Fruit fly (Drosophila melanogaster): ENCODE data around the gene CG7069.
A peak's percentile ranks its signal among the peaks of the same experiment; 100 is the strongest.

Gene CG7069

dm6 chr3R:22372535-22372934 lies at the start of gene CG7069:
Gene CG7069 (plus strand): TSS chr3R:22372835.
- no peak for TF ChIP-seq noc (tag; optimal IDR thresholded peaks at IDR 0.05)

- TF ChIP-seq noc (tag; optimal IDR thresholded peaks at IDR 0.05) = no peak
These were observed 48.6 kb upstream of the CG7069 start, which contains the start of gene CG34377 for dm6 chr3R:22323994-22324393. Gene CG34377 (minus strand): TSS chr3R:22324094.

dm6 chr3R:22324736-22325135 lies 47.9 kb upstream of the CG7069 start:
- TF ChIP-seq noc (tag; optimal IDR thresholded peaks at IDR 0.05) = no peak

- TF ChIP-seq noc (tag; optimal IDR thresholded peaks at IDR 0.05) = no peak
These were observed 43.8 kb upstream of the CG7069 start, which contains the start of gene CG7080 for dm6 chr3R:22328665-22329350. Gene CG7080 (plus strand): TSS chr3R:22329300.

- TF ChIP-seq noc (tag; optimal IDR thresholded peaks at IDR 0.05) = no peak
These were observed 42.0 kb upstream of the CG7069 start, which contains the start of gene CG33721 for dm6 chr3R:22330512-22331119. Gene CG33721 (plus strand): TSS chr3R:22331069.

dm6 chr3R:22331691-22332090 lies 40.9 kb upstream of the CG7069 start, which contains the start of gene CG13862:
Gene CG13862 (plus strand): TSS chr3R:22331991.
- TF ChIP-seq noc (tag; optimal IDR thresholded peaks at IDR 0.05) = no peak

- no peak for TF ChIP-seq noc (tag; optimal IDR thresholded peaks at IDR 0.05)
These were observed 38.6 kb upstream of the CG7069 start, which contains the start of gene CG5391 for dm6 chr3R:22334050-22334449. Gene CG5391 (minus strand): TSS chr3R:22334150.

dm6 chr3R:22339510-22339909 lies 33.1 kb upstream of the CG7069 start:
- no peak for TF ChIP-seq noc (tag; optimal IDR thresholded peaks at IDR 0.05)

dm6 chr3R:22340207-22340606 lies 32.4 kb upstream of the CG7069 start, which contains the start of gene CG5388:
Gene CG5388 (minus strand): TSS chr3R:22340307.
- TF ChIP-seq noc (tag; optimal IDR thresholded peaks at IDR 0.05) = no peak

dm6 chr3R:22341652-22342051 lies 31.0 kb upstream of the CG7069 start:
- TF ChIP-seq noc (tag; optimal IDR thresholded peaks at IDR 0.05) = no peak

dm6 chr3R:22342151-22342550 lies 30.5 kb upstream of the CG7069 start, which contains the start of gene CG5386:
Gene CG5386 (minus strand): TSS chr3R:22342251.
- no peak for TF ChIP-seq noc (tag; optimal IDR thresholded peaks at IDR 0.05)

dm6 chr3R:22342708-22343107 lies 29.9 kb upstream of the CG7069 start:
- TF ChIP-seq noc (tag; optimal IDR thresholded peaks at IDR 0.05) = no peak

dm6 chr3R:22351396-22351795 lies 21.2 kb upstream of the CG7069 start, which contains the start of gene rdhB:
Gene rdhB (plus strand): TSS chr3R:22351696.
- no peak for TF ChIP-seq noc (tag; optimal IDR thresholded peaks at IDR 0.05)

dm6 chr3R:22356464-22357410 lies 15.9 kb upstream of the CG7069 start, which contains the start of gene Sar1:
Gene Sar1 (plus strand): TSS chr3R:22356685.
- TF ChIP-seq noc (tag; optimal IDR thresholded peaks at IDR 0.05) = peak; percentile 48

dm6 chr3R:22357942-22358341 lies 14.7 kb upstream of the CG7069 start:
- peak; percentile 14 for TF ChIP-seq noc (tag; optimal IDR thresholded peaks at IDR 0.05)

dm6 chr3R:22358810-22359209 lies 13.8 kb upstream of the CG7069 start:
- peak; percentile 73 for TF ChIP-seq noc (tag; optimal IDR thresholded peaks at IDR 0.05)

Data from whole organism, larva.